Worm (Caenorhabditis elegans): ENCODE results near the gene srg-69.
A peak's percentile ranks its signal among the peaks of the same experiment; 100 is the strongest.

The srg-69 gene

DNA sequence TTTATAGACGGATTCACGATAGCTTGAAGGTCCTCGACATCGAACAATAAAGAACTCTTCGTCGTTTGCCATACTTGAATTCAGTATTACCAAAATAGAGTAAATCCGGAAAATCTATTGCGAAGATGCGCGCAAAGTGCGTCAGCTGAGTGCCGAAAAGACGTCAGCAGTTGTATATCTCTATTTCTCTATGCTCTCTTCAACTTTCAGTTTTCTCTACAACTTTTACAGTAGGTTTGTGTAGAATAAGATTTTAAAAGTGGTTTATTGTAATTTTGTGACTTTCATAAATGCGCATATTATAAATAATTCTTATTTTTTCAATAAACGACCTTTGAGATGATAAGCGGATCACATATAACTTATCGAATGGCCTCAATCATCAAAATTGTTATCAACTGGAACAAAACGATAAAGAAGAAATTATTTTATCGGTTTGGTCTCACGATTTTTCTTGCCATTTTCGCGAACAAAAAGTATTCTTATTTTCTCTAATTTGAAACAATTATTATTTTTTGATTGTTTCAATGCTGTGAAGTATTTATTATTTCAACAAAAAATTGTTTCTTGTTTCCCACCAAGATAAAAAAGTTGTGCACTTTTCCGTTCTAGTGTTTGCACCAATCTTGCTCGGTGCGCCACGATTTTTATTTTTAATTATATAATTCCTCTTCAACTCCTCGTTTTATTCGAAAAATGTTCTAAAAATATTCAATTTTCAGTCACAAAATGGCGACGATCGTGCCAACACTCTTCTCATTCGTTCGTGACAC is 18.0 kb downstream of the srg-69 start, which contains the start of the genes agt-2 and F09E5.3:
Gene agt-2, minus strand, starts transcription at position 553 of the 773 bp plus-strand sequence.
Gene F09E5.3, plus strand, starts transcription at position 723 of the 773 bp plus-strand sequence.
- TF ChIP-seq lir-3 (tag; optimal IDR thresholded peaks at IDR 0.05) (no peak), daf-12 (tag; optimal IDR thresholded peaks at IDR 0.05) (no peak), ama-1 (optimal IDR thresholded peaks at IDR 0.05) (no peak), mxl-2 (GFP tag; conservative IDR thresholded peaks at IDR 0.05) (no peak), aha-1 (tag) (peak; percentile 86), unc-130 (GFP tag; optimal IDR thresholded peaks at IDR 0.05) (peak; percentile 27), lsy-2 (tag; optimal IDR thresholded peaks at IDR 0.05) (peak; percentile 68 to 96), nhr-111 (GFP tag; optimal IDR thresholded peaks at IDR 0.05) (no peak), saeg-2 (GFP tag; IDR thresholded peaks at IDR 0.05) (no peak), R02D3.7 (tag; optimal IDR thresholded peaks at IDR 0.05) (no peak), lin-15B (tag; optimal IDR thresholded peaks at IDR 0.05) (no peak), pqm-1 (tag; optimal IDR thresholded peaks at IDR 0.05) (peak; percentile 74), dpl-1 (GFP tag; optimal IDR thresholded peaks at IDR 0.05) (peak; percentile 87), Y48G9A.11 (GFP tag; IDR thresholded peaks at IDR 0.05) (no peak), lin-39 (tag; optimal IDR thresholded peaks at IDR 0.05) (no peak), sdz-12 (GFP tag; optimal IDR thresholded peaks at IDR 0.05) (no peak), mdt-29 (GFP tag; IDR thresholded peaks at IDR 0.05) (no peak), ztf-11 (tag; optimal IDR thresholded peaks at IDR 0.05) (no peak), spr-3 (GFP tag; optimal IDR thresholded peaks at IDR 0.05) (peak; percentile 43), Y105C5A.15 (GFP tag; IDR thresholded peaks at IDR 0.05) (no peak), nhr-77 (tag; optimal IDR thresholded peaks at IDR 0.05) (peak; percentile 82), dmd-6 (GFP tag; IDR thresholded peaks at IDR 0.05) (peak; percentile 83), T26A8.4 (GFP tag; IDR thresholded peaks at IDR 0.05) (peak; percentile 90), ceh-20 (GFP tag; IDR thresholded peaks at IDR 0.05) (peak; percentile 85), dmd-8 (GFP tag; IDR thresholded peaks at IDR 0.05) (no peak), hif-1 (tag; optimal IDR thresholded peaks at IDR 0.05) (peak in 1 of 2 experiments; percentile 58), ctbp-1 (GFP tag; IDR thresholded peaks at IDR 0.05) (peak; percentile 80; the same call in 1 of the 2 replicates), zip-2 (tag; optimal IDR thresholded peaks at IDR 0.05) (peak; percentile 48), nhr-48 (tag; optimal IDR thresholded peaks at IDR 0.05) (peak; percentile 67), fos-1 (tag; optimal IDR thresholded peaks at IDR 0.05) (no peak), mes-2 (tag; optimal IDR thresholded peaks at IDR 0.05; ENCODE audit: poor library complexity, severe bottlenecking) (peak; percentile 93), arid-1 (GFP tag; conservative IDR thresholded peaks at IDR 0.05) (peak; percentile 54; the same call in 1 of the 2 replicates), F44E2.7 (GFP tag; IDR thresholded peaks at IDR 0.05) (no peak), ZK546.5 (tag; optimal IDR thresholded peaks at IDR 0.05) (no peak), jun-1 (tag; optimal IDR thresholded peaks at IDR 0.05) (no peak), Y5F2A.4 (GFP tag; optimal IDR thresholded peaks at IDR 0.05) (peak; percentile 9), F10B5.3 (tag; optimal IDR thresholded peaks at IDR 0.05) (peak; percentile 65), nhr-28 (tag; optimal IDR thresholded peaks at IDR 0.05) (peak; percentile 34), ceh-82 (tag; optimal IDR thresholded peaks at IDR 0.05) (no peak), gei-8 (GFP tag; optimal IDR thresholded peaks at IDR 0.05) (no peak), zfp-2 (tag; optimal IDR thresholded peaks at IDR 0.05) (peak; percentile 23), D1046.2 (GFP tag; IDR thresholded peaks at IDR 0.05) (no peak), duxl-1 (tag; optimal IDR thresholded peaks at IDR 0.05; ENCODE audit: poor library complexity) (peak; percentile 58), nhr-6 (tag; optimal IDR thresholded peaks at IDR 0.05) (peak; percentile 58), nhr-11 (tag; optimal IDR thresholded peaks at IDR 0.05) (peak; percentile 89), zag-1 (tag; optimal IDR thresholded peaks at IDR 0.05) (no peak), hmg-1.1 (GFP tag; IDR thresholded peaks at IDR 0.05) (peak; percentile 73; the same call in 1 of the 2 replicates), zip-11 (GFP tag; IDR thresholded peaks at IDR 0.05) (no peak), zfp-3 (GFP tag; conservative IDR thresholded peaks at IDR 0.05) (peak; percentile 74), skn-1 (tag; optimal IDR thresholded peaks at IDR 0.05) (no peak), nhr-237 (tag; optimal IDR thresholded peaks at IDR 0.05) (no peak)
